Worm (Caenorhabditis elegans) whole organism, L3 larva: ENCODE measurements around the gene Y39A1A.24.

ENCODE experiments used
- R02D3.7 ChIP-seq: fragments of 150-350 bp; optimal IDR thresholded peaks from 2 replicates; lab custom pipeline; 2014; ENCODE audit warnings: missing biosample characterization, missing genetic modification characterization
- aly-2 ChIP-seq: fragments of 150-350 bp; optimal IDR thresholded peaks from 2 replicates; lab custom pipeline; 2014; ENCODE audit warnings: missing biosample characterization, missing genetic modification characterization
- ceh-16 ChIP-seq: sonication (generic microtip); optimal IDR thresholded peaks from 2 replicates; lab custom pipeline; 2017; ENCODE audit warnings: missing biosample characterization, missing genetic modification characterization
- ceh-28 ChIP-seq: fragments of 150-350 bp; optimal IDR thresholded peaks from 2 replicates; lab custom pipeline; 2014; ENCODE audit warnings: missing biosample characterization, missing genetic modification reagents, missing genetic modification characterization
- daf-12 ChIP-seq: fragments of 150-350 bp; optimal IDR thresholded peaks from 2 replicates; lab custom pipeline; 2014; ENCODE audit warnings: missing biosample characterization, missing genetic modification reagents, missing genetic modification characterization
- elt-1 ChIP-seq: fragments of 150-350 bp; optimal IDR thresholded peaks from 2 replicates; lab custom pipeline; 2014; ENCODE audit warnings: missing biosample characterization, missing genetic modification characterization
- eor-1 ChIP-seq, 2 experiments: fragments of 150-350 bp; optimal IDR thresholded peaks; 2 replicates each; lab custom pipeline; 2014 to 2018; ENCODE audit warnings: missing biosample characterization in 2 of 2, missing genetic modification characterization in 2 of 2
- fkh-10 ChIP-seq: sonication (generic microtip); optimal IDR thresholded peaks from 2 replicates; lab custom pipeline; 2017; ENCODE audit warnings: missing biosample characterization, missing genetic modification reagents, missing genetic modification characterization
- fkh-2 ChIP-seq: fragments of 150-350 bp; optimal IDR thresholded peaks from 2 replicates; lab custom pipeline; 2014; ENCODE audit warnings: missing biosample characterization, missing genetic modification reagents, missing genetic modification characterization
- hmg-11 ChIP-seq: sonication (generic microtip); optimal IDR thresholded peaks from 2 replicates; lab custom pipeline; 2016; ENCODE audit warnings: missing genetic modification characterization, missing compliant biosample characterization
- lin-39 ChIP-seq: fragments of 150-350 bp; optimal IDR thresholded peaks from 2 replicates; lab custom pipeline; 2018; ENCODE audit warnings: missing biosample characterization, missing genetic modification reagents, missing genetic modification characterization
- lsy-12 ChIP-seq: sonication (generic microtip); optimal IDR thresholded peaks from 2 replicates; lab custom pipeline; 2016; ENCODE audit warnings: mild to moderate bottlenecking, missing genetic modification characterization, missing compliant biosample characterization
- mdl-1 ChIP-seq: fragments of 150-350 bp; optimal IDR thresholded peaks from 2 replicates; lab custom pipeline; 2014; ENCODE audit warnings: missing biosample characterization, missing genetic modification characterization
- mml-1 ChIP-seq: fragments of 150-350 bp; sonication (generic microtip); optimal IDR thresholded peaks from 3 replicates; lab custom pipeline; 2014; ENCODE audit warnings: missing biosample characterization, missing genetic modification characterization
- nfya-1 ChIP-seq: sonication (generic microtip); optimal IDR thresholded peaks from 2 replicates; lab custom pipeline; 2017; ENCODE audit warnings: missing genetic modification characterization, mild to moderate bottlenecking, missing compliant biosample characterization, antibody characterized with exemption, moderate library complexity; ENCODE audit not compliant: insufficient read depth
- nhr-11 ChIP-seq: fragments of 150-350 bp; optimal IDR thresholded peaks from 2 replicates; lab custom pipeline; 2014; ENCODE audit warnings: missing biosample characterization, missing genetic modification characterization
- nhr-23 ChIP-seq: fragments of 150-350 bp; optimal IDR thresholded peaks from 2 replicates; lab custom pipeline; 2014; ENCODE audit warnings: missing biosample characterization, missing genetic modification reagents, missing genetic modification characterization
- nhr-25 ChIP-seq: sonication (generic microtip); optimal IDR thresholded peaks from 2 replicates; lab custom pipeline; 2017; ENCODE audit warnings: missing biosample characterization, missing genetic modification characterization
- nhr-67 ChIP-seq: fragments of 150-350 bp; optimal IDR thresholded peaks from 2 replicates; lab custom pipeline; 2014; ENCODE audit warnings: missing biosample characterization, missing genetic modification characterization
- nhr-76 ChIP-seq: fragments of 150-350 bp; sonication (generic microtip); optimal IDR thresholded peaks from 5 replicates; lab custom pipeline; 2014; ENCODE audit warnings: missing biosample characterization, missing genetic modification characterization
- pqm-1 ChIP-seq: fragments of 150-350 bp; optimal IDR thresholded peaks from 2 replicates; lab custom pipeline; 2017; ENCODE audit warnings: missing biosample characterization, missing genetic modification characterization, inconsistent platforms
- sea-2 ChIP-seq: fragments of 150-350 bp; sonication (generic microtip); optimal IDR thresholded peaks from 4 replicates; lab custom pipeline; 2014; ENCODE audit warnings: missing biosample characterization, missing genetic modification reagents, missing genetic modification characterization
- snpc-4 ChIP-seq: fragments of 150-350 bp; optimal IDR thresholded peaks from 2 replicates; lab custom pipeline; 2014; ENCODE audit warnings: missing biosample characterization, missing genetic modification characterization
- zag-1 ChIP-seq: fragments of 150-350 bp; optimal IDR thresholded peaks from 2 replicates; lab custom pipeline; 2014; ENCODE audit warnings: missing biosample characterization, missing genetic modification characterization
- ztf-11 ChIP-seq: fragments of 150-350 bp; optimal IDR thresholded peaks from 2 replicates; lab custom pipeline; 2014; ENCODE audit warnings: missing biosample characterization, missing genetic modification characterization

Y39A1A.24 gene

DNA sequence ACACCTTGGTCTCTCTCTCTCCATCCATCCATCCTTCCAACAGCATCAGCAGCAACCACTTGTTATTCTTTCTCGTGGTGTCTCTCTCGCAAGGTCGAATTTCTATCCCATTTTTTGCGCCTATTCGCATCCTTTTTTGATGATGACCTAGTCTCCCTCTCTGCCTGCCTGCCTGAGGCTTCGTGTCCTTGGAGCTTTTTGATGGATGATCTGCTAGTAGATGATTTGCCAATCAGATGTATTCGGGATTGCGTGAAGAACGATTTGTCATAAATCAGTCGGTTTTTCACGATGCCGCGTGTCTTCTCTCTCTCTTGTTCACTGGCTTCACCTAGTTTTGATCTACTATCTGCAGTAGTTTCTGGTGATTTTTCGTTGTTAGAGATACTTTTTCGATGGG is 48.9 kb downstream of the Y39A1A.24 start:
- TF ChIP-seq aly-2 (tag; lab: Kevin White, UChicago) = no peak
- TF ChIP-seq nhr-23 (tag; lab: Kevin White, UChicago) = peak; percentile 8
- TF ChIP-seq mml-1 (tag; lab: Kevin White, UChicago) = no peak
- no peak for TF ChIP-seq hmg-11 (tag; lab: Kevin White, UChicago)
- TF ChIP-seq sea-2 (GFP tag; lab: Kevin White, UChicago) = no peak
- TF ChIP-seq lsy-12 (tag; lab: Kevin White, UChicago) = no peak
- TF ChIP-seq daf-12 (tag; lab: Kevin White, UChicago) = no peak
- no peak for TF ChIP-seq eor-1 (tag; optimal IDR thresholded peaks at IDR 0.05; lab: Kevin White, UChicago)
- TF ChIP-seq mdl-1 = no peak
- TF ChIP-seq ceh-16 (tag; lab: Kevin White, UChicago) = no peak
- TF ChIP-seq nhr-11 (tag; lab: Kevin White, UChicago) = no peak
- TF ChIP-seq R02D3.7 (tag; lab: Kevin White, UChicago) = no peak
- TF ChIP-seq pqm-1 = no peak
- no peak for TF ChIP-seq snpc-4 (tag; lab: Kevin White, UChicago)
- no peak for TF ChIP-seq fkh-10 (GFP tag; lab: Kevin White, UChicago)
- no peak for TF ChIP-seq ztf-11 (tag; lab: Kevin White, UChicago)
- TF ChIP-seq nhr-67 (tag; lab: Kevin White, UChicago) = no peak
- no peak for TF ChIP-seq zag-1 (tag; lab: Kevin White, UChicago)
- TF ChIP-seq ceh-28 (tag; lab: Kevin White, UChicago) = no peak
- TF ChIP-seq nhr-76 (tag; lab: Kevin White, UChicago) = no peak
- no peak for TF ChIP-seq elt-1 (tag; lab: Kevin White, UChicago)
- TF ChIP-seq fkh-2 = no peak
- no peak for TF ChIP-seq nfya-1 (tag; lab: Kevin White, UChicago)
- peak; percentile 37 for TF ChIP-seq lin-39
- TF ChIP-seq nhr-25 (tag; lab: Kevin White, UChicago) = peak; percentile 57
